Fruit fly (Drosophila melanogaster) whole organism, pupa: ENCODE data around the gene CG3819.

Experiments
- CG10348 ChIP-seq: fragments of 200-800 bp; sonication (Bioruptor generic); IDR thresholded peaks from 2 replicates; pipeline ENCODE4 v1.3.6; 2022; ENCODE audit warnings: missing biosample characterization, missing genetic modification characterization
- CG12605 ChIP-seq: fragments of 200-800 bp; sonication (Bioruptor generic); IDR thresholded peaks from 2 replicates; pipeline ENCODE4 v1.3.6; 2022; ENCODE audit warnings: missing biosample characterization, missing genetic modification characterization
- CG13204 ChIP-seq: fragments of 200-800 bp; sonication (Bioruptor generic); optimal IDR thresholded peaks from 2 replicates; lab custom pipeline; 2018; ENCODE audit warnings: missing biosample characterization, mild to moderate bottlenecking, missing genetic modification characterization, moderate library complexity
- CG14655 ChIP-seq: fragments of 200-800 bp; sonication (Bioruptor generic); optimal IDR thresholded peaks from 3 replicates; lab custom pipeline; 2017; ENCODE audit warnings: mild to moderate bottlenecking, missing biosample characterization, missing genetic modification reagents, missing genetic modification characterization
- CG15710 ChIP-seq: fragments of 200-800 bp; sonication (Bioruptor generic); optimal IDR thresholded peaks from 2 replicates; lab custom pipeline; 2018; ENCODE audit warnings: missing biosample characterization, mild to moderate bottlenecking, missing genetic modification characterization, moderate library complexity
- CG17806 ChIP-seq: fragments of 200-800 bp; sonication (Bioruptor generic); optimal IDR thresholded peaks from 2 replicates; lab custom pipeline; 2018; ENCODE audit warnings: missing biosample characterization, mild to moderate bottlenecking, missing genetic modification characterization, moderate library complexity
- CG32121 ChIP-seq: fragments of 200-800 bp; sonication (Bioruptor generic); IDR thresholded peaks from 2 replicates; pipeline ENCODE4 v1.3.6; 2022; ENCODE audit warnings: missing biosample characterization, missing genetic modification characterization
- CG34367 ChIP-seq: fragments of 200-800 bp; sonication (Bioruptor generic); optimal IDR thresholded peaks from 2 replicates; lab custom pipeline; 2018; ENCODE audit warnings: missing biosample characterization, mild to moderate bottlenecking, missing genetic modification characterization
- CG4496 ChIP-seq: fragments of 200-800 bp; sonication (Bioruptor generic); IDR thresholded peaks from 3 replicates; pipeline ENCODE4 v1.3.6; 2022; ENCODE audit warnings: missing biosample characterization, missing genetic modification characterization
- CG8159 ChIP-seq: fragments of 200-800 bp; sonication (Bioruptor generic); optimal IDR thresholded peaks from 3 replicates; lab custom pipeline; 2018; ENCODE audit warnings: missing biosample characterization, mild to moderate bottlenecking, missing genetic modification characterization, moderate library complexity
- CG8301 ChIP-seq: fragments of 200-800 bp; sonication (Bioruptor generic); optimal IDR thresholded peaks from 2 replicates; lab custom pipeline; 2018; ENCODE audit warnings: missing biosample characterization, mild to moderate bottlenecking, missing genetic modification characterization
- CG9948 ChIP-seq: fragments of 200-800 bp; sonication (Bioruptor generic); optimal IDR thresholded peaks from 2 replicates; lab custom pipeline; 2018; ENCODE audit warnings: missing biosample characterization, mild to moderate bottlenecking, missing genetic modification characterization, moderate library complexity
- EcR ChIP-seq: fragments of 200-800 bp; sonication (Bioruptor generic); optimal IDR thresholded peaks from 3 replicates; lab custom pipeline; 2019; ENCODE audit warnings: missing biosample characterization, missing genetic modification characterization, mild to moderate bottlenecking, moderate library complexity, missing genetic modification reagents
- Ets98B ChIP-seq: fragments of 200-800 bp; sonication (Bioruptor generic); IDR thresholded peaks from 2 replicates; pipeline ENCODE4 v1.3.6; 2022; ENCODE audit warnings: missing biosample characterization, missing genetic modification characterization
- Pif1A ChIP-seq: fragments of 200-800 bp; sonication (Bioruptor generic); optimal IDR thresholded peaks from 3 replicates; lab custom pipeline; 2016; ENCODE audit warnings: missing biosample characterization, missing genetic modification characterization
- Pif1B ChIP-seq: fragments of 200-800 bp; sonication (Bioruptor generic); optimal IDR thresholded peaks from 3 replicates; lab custom pipeline; 2016; ENCODE audit warnings: missing biosample characterization, missing genetic modification characterization
- Snoo ChIP-seq: fragments of 200-800 bp; sonication (Bioruptor generic); optimal IDR thresholded peaks from 3 replicates; lab custom pipeline; 2017; ENCODE audit warnings: missing biosample characterization, mild to moderate bottlenecking, missing genetic modification characterization, inconsistent platforms
- fd96Ca ChIP-seq: fragments of 200-800 bp; sonication (Bioruptor generic); IDR thresholded peaks from 3 replicates; pipeline ENCODE4 v1.3.6; 2022; ENCODE audit warnings: missing biosample characterization, missing genetic modification characterization
- gl ChIP-seq: fragments of 200-800 bp; sonication (Bioruptor generic); optimal IDR thresholded peaks from 2 replicates; lab custom pipeline; 2018; ENCODE audit warnings: missing biosample characterization, mild to moderate bottlenecking, missing genetic modification characterization
- rn ChIP-seq: fragments of 200-800 bp; sonication (Bioruptor generic); IDR thresholded peaks from 2 replicates; pipeline ENCODE4 v1.3.6; 2022; ENCODE audit warnings: missing biosample characterization, missing genetic modification characterization

Gene CG3819

DNA sequence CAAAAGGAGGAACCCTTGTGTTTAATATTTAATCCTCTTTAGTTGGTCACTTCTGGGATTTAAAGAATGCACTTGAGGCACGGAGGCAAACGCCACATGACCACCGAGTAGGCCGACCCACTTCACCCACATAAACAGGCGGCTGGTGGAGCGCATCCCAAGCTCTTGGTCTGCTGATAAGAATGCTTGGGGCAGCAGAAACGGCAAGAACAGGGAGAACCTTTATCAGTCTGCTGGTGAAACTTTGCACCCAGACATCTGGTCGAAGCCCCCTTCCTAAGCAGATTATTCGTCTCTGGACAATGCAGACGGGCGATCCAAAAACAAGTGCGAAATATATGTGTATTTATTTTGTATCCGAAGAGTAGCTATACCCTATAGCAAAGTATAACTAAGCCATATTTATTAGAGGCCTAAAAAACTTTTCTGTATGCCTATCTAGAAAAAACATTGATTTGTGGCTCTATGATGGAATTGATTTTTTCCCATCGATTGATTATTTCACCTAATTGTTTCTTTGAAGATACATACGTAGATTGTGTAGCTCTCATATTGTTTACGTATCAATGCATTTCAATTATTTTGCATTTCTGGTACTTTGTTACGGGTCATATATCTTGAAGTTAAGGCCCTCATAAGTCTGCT is 32.6 kb downstream of the CG3819 start:
- TF ChIP-seq CG34367 (no peak), CG8301 (tag; lab: Kevin White, UChicago) (peak; percentile 26), CG8159 (peak; percentile 47), rn (GFP tag; lab: Robert Waterston, UW) (no peak), CG17806 (tag; lab: Kevin White, UChicago) (peak; percentile 4), EcR (GFP tag; lab: Kevin White, UChicago) (peak; percentile 71), CG12605 (GFP tag; lab: Robert Waterston, UW) (peak; percentile 56), CG14655 (GFP tag; lab: Kevin White, UChicago) (peak; percentile 36), Pif1B (GFP tag; lab: Kevin White, UChicago) (no peak), Snoo (tag; lab: Kevin White, UChicago) (peak; percentile 16), CG13204 (GFP tag; lab: Kevin White, UChicago) (no peak), Pif1A (peak; percentile 19), CG4496 (GFP tag; lab: Robert Waterston, UW) (peak; percentile 75; the same call in 2 of the 3 replicates), CG32121 (GFP tag; lab: Robert Waterston, UW) (0 out of 2 replicates have a peak, but pooled peaks have one; percentile 14), fd96Ca (no peak), Ets98B (GFP tag; lab: Robert Waterston, UW) (peak; percentile 72), gl (tag; lab: Kevin White, UChicago) (peak; percentile 62)

DNA sequence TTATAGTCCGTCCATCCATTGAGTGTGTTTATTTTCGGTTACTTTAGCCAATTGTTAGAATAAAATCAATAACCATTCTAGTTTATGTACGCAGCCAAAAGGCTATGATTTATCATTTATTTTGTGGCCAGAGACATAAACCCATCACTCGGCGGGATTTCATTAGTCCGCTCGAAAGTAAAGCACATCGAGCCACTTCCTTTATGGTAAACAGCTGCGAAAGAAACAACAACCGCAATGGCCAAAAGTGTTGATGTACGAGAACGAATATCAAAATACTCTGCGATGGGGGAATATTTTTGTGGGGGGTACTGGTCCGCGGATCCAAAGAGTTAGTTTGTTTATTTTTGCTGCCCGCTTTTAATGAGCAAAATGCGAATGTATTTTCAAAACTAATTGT is 40.3 kb downstream of the CG3819 start:
- TF ChIP-seq CG34367: no peak
- no peak for TF ChIP-seq Snoo (tag; lab: Kevin White, UChicago)
- no peak for TF ChIP-seq EcR (GFP tag; lab: Kevin White, UChicago)
- TF ChIP-seq Pif1A: no peak
- no peak for TF ChIP-seq CG13204 (GFP tag; lab: Kevin White, UChicago)
- no peak for TF ChIP-seq CG32121 (GFP tag; lab: Robert Waterston, UW)
- TF ChIP-seq CG12605 (GFP tag; lab: Robert Waterston, UW): no peak
- TF ChIP-seq fd96Ca: no peak
- TF ChIP-seq CG8159: no peak
- TF ChIP-seq rn (GFP tag; lab: Robert Waterston, UW): no peak
- TF ChIP-seq CG14655 (GFP tag; lab: Kevin White, UChicago): no peak
- no peak for TF ChIP-seq CG10348 (GFP tag; lab: Robert Waterston, UW)
- TF ChIP-seq CG8301 (tag; lab: Kevin White, UChicago): no peak
- TF ChIP-seq CG9948 (tag; lab: Kevin White, UChicago): no peak
- no peak for TF ChIP-seq Pif1B (GFP tag; lab: Kevin White, UChicago)
- no peak for TF ChIP-seq Ets98B (GFP tag; lab: Robert Waterston, UW)
- TF ChIP-seq gl (tag; lab: Kevin White, UChicago): no peak

DNA sequence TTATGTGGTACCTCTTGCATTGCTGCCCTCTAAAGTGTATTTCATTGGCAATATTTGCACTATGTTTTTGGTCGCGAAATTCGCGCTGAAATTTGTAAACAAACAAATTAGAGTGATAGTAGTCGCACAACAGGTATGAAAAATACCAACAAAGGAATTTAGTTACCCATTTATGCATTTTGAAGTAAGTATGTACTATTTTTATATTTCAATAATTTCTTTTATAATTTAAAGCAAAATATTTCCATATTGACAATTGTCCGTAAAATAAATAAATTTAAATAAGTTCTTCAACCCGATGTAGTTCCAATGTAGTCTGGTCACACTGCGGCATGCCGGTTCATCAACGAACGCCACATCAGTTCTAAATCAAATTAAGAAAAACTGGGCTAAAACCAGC is 49.5 kb downstream of the CG3819 start, which contains the start of the genes Rad9 and Uggt:
Gene Rad9, minus strand, starts transcription at position 114 of the 400 bp plus-strand sequence.
Gene Uggt, plus strand, starts transcription at position 308 of the 400 bp plus-strand sequence.
- no peak for TF ChIP-seq CG8301 (tag; lab: Kevin White, UChicago)
- no peak for TF ChIP-seq CG8159
- TF ChIP-seq CG15710 (tag; lab: Kevin White, UChicago): no peak
- TF ChIP-seq Pif1B (GFP tag; lab: Kevin White, UChicago): no peak
- no peak for TF ChIP-seq CG32121 (GFP tag; lab: Robert Waterston, UW)
- no peak for TF ChIP-seq CG34367
- no peak for TF ChIP-seq CG17806 (tag; lab: Kevin White, UChicago)
- no peak for TF ChIP-seq CG4496 (GFP tag; lab: Robert Waterston, UW)
- no peak for TF ChIP-seq gl (tag; lab: Kevin White, UChicago)
- no peak for TF ChIP-seq CG10348 (GFP tag; lab: Robert Waterston, UW)
- TF ChIP-seq fd96Ca: no peak
- no peak for TF ChIP-seq CG14655 (GFP tag; lab: Kevin White, UChicago)
- TF ChIP-seq CG12605 (GFP tag; lab: Robert Waterston, UW): no peak
- TF ChIP-seq CG9948 (tag; lab: Kevin White, UChicago): no peak
- TF ChIP-seq, all 21 proteins: peak for 0
